Fruit fly (Drosophila melanogaster) whole organism, embryonic: ENCODE results near the gene CG8861.
A peak's percentile ranks its signal among the peaks of the same experiment; 100 is the strongest.

ENCODE experiments used
- Aef1 ChIP-seq: fragments of 200-800 bp; sonication (Bioruptor generic); IDR thresholded peaks from 3 replicates; pipeline ENCODE4 v1.3.6; 2022; ENCODE audit warnings: missing biosample characterization, missing genetic modification characterization
- Asciz ChIP-seq: fragments of 200-800 bp; sonication (Bioruptor generic); optimal IDR thresholded peaks from 2 replicates; lab custom pipeline; 2017; ENCODE audit warnings: missing biosample characterization, mild to moderate bottlenecking, missing genetic modification characterization, missing genetic modification reagents
- BEAF-32 ChIP-seq: fragments of 200-800 bp; sonication (Bioruptor generic); optimal IDR thresholded peaks from 3 replicates; lab custom pipeline; 2017; ENCODE audit warnings: missing biosample characterization, missing genetic modification characterization, mild to moderate bottlenecking, moderate library complexity, missing genetic modification reagents
- CG10274 ChIP-seq: fragments of 200-800 bp; sonication (Bioruptor generic); optimal IDR thresholded peaks from 3 replicates; lab custom pipeline; 2017; ENCODE audit warnings: missing biosample characterization, mild to moderate bottlenecking, missing genetic modification characterization
- CG11247 ChIP-seq: fragments of 200-800 bp; sonication (Bioruptor generic); IDR thresholded peaks from 2 replicates; pipeline ENCODE4 v1.3.6; 2022; ENCODE audit warnings: missing biosample characterization, missing genetic modification characterization
- CG12659 ChIP-seq: fragments of 200-800 bp; sonication (Bioruptor generic); optimal IDR thresholded peaks from 3 replicates; lab custom pipeline; 2017; ENCODE audit warnings: mild to moderate bottlenecking, missing biosample characterization, missing genetic modification reagents, missing genetic modification characterization
- CG12769 ChIP-seq: fragments of 200-800 bp; sonication (Bioruptor generic); optimal IDR thresholded peaks from 2 replicates; lab custom pipeline; 2019; ENCODE audit warnings: missing biosample characterization, mild to moderate bottlenecking, missing genetic modification characterization, moderate library complexity
- CG13424 ChIP-seq: fragments of 200-800 bp; sonication (Bioruptor generic); optimal IDR thresholded peaks from 2 replicates; lab custom pipeline; 2019; ENCODE audit warnings: missing biosample characterization, mild to moderate bottlenecking, missing genetic modification characterization, moderate library complexity
- CG17186 ChIP-seq: fragments of 200-800 bp; sonication (Bioruptor generic); optimal IDR thresholded peaks from 3 replicates; lab custom pipeline; 2017; ENCODE audit warnings: missing biosample characterization, missing genetic modification reagents, missing genetic modification characterization
- CG34224 ChIP-seq: fragments of 200-800 bp; sonication (Bioruptor generic); IDR thresholded peaks from 3 replicates; pipeline ENCODE4 v1.3.6; 2022; ENCODE audit warnings: missing biosample characterization, missing genetic modification characterization; ENCODE audit not compliant: partially characterized antibody
- CG34422 ChIP-seq: fragments of 200-800 bp; sonication (Bioruptor generic); IDR thresholded peaks from 3 replicates; pipeline ENCODE4 v1.3.6; 2022; ENCODE audit warnings: missing biosample characterization, missing genetic modification characterization
- CG6765 ChIP-seq: fragments of 200-800 bp; sonication (Bioruptor generic); optimal IDR thresholded peaks from 3 replicates; lab custom pipeline; 2017; ENCODE audit warnings: missing biosample characterization, mild to moderate bottlenecking, missing genetic modification characterization
- CG6813 ChIP-seq: fragments of 200-800 bp; sonication (Bioruptor generic); optimal IDR thresholded peaks from 2 replicates; lab custom pipeline; 2017; ENCODE audit warnings: missing biosample characterization, missing genetic modification characterization, mild to moderate bottlenecking, moderate library complexity, missing genetic modification reagents
- CG7786 ChIP-seq: fragments of 200-800 bp; sonication (Bioruptor generic); optimal IDR thresholded peaks from 2 replicates; lab custom pipeline; 2016; ENCODE audit warnings: missing biosample characterization, missing genetic modification characterization
- CG8765 ChIP-seq: fragments of 200-800 bp; sonication (Bioruptor generic); IDR thresholded peaks from 2 replicates; pipeline ENCODE4 v1.3.6; 2022; ENCODE audit warnings: missing biosample characterization, missing genetic modification characterization
- Camta ChIP-seq: fragments of 200-800 bp; sonication (Bioruptor generic); optimal IDR thresholded peaks from 2 replicates; lab custom pipeline; 2016; ENCODE audit warnings: missing biosample characterization, missing genetic modification characterization
- D ChIP-seq, 2 experiments: fragments of 200-800 bp in 1 of 2; fragments of >200 bp in 1 of 2; sonication (Bioruptor generic) in 1 of 2; optimal IDR thresholded peaks; 2 replicates in 1 of 2; 3 replicates in 1 of 2; lab custom pipeline; 2017; ENCODE audit warnings: mild to moderate bottlenecking in 1 of 2, missing biosample characterization in 1 of 2, missing genetic modification characterization in 1 of 2, missing genetic modification reagents in 1 of 2
- Ets97D ChIP-seq: fragments of 200-800 bp; sonication (Bioruptor generic); optimal IDR thresholded peaks from 3 replicates; lab custom pipeline; 2016; ENCODE audit warnings: missing biosample characterization, missing genetic modification characterization
- Gsc ChIP-seq: fragments of 200-800 bp; sonication (Bioruptor generic); IDR thresholded peaks from 2 replicates; pipeline ENCODE4 v1.3.6; 2022; ENCODE audit warnings: missing biosample characterization, missing genetic modification characterization
- HLH4C ChIP-seq: fragments of 200-800 bp; sonication (Bioruptor generic); IDR thresholded peaks from 3 replicates; pipeline ENCODE4 v1.3.6; 2022; ENCODE audit warnings: missing biosample characterization, missing genetic modification characterization; ENCODE audit not compliant: partially characterized antibody
- HmgZ ChIP-seq: fragments of 200-800 bp; sonication (Bioruptor generic); optimal IDR thresholded peaks from 2 replicates; lab custom pipeline; 2018; ENCODE audit warnings: missing biosample characterization, mild to moderate bottlenecking, missing genetic modification characterization
- MTF-1 ChIP-seq: fragments of 200-800 bp; sonication (Bioruptor generic); optimal IDR thresholded peaks from 2 replicates; lab custom pipeline; 2018; ENCODE audit warnings: missing biosample characterization, mild to moderate bottlenecking, missing genetic modification characterization, borderline replicate concordance
- Mes4 ChIP-seq: fragments of 200-800 bp; sonication (Bioruptor generic); optimal IDR thresholded peaks from 2 replicates; lab custom pipeline; 2016; ENCODE audit warnings: missing biosample characterization, missing genetic modification characterization
- Opbp ChIP-seq: fragments of 200-800 bp; sonication (Bioruptor generic); IDR thresholded peaks from 3 replicates; pipeline ENCODE4 v1.3.6; 2022; ENCODE audit warnings: missing biosample characterization, missing genetic modification characterization; ENCODE audit not compliant: partially characterized antibody
- Rx ChIP-seq: fragments of 200-800 bp; sonication (Bioruptor generic); IDR thresholded peaks from 2 replicates; pipeline ENCODE4 v1.3.6; 2022; ENCODE audit warnings: missing biosample characterization, missing genetic modification characterization
- Sry-δ ChIP-seq: fragments of 200-800 bp; sonication (Bioruptor generic); optimal IDR thresholded peaks from 2 replicates; lab custom pipeline; 2016; ENCODE audit warnings: missing biosample characterization, missing genetic modification characterization
- YL-1 ChIP-seq: fragments of 200-800 bp; sonication (Bioruptor generic); optimal IDR thresholded peaks from 3 replicates; lab custom pipeline; 2017; ENCODE audit warnings: missing biosample characterization, mild to moderate bottlenecking, missing genetic modification characterization
- ato ChIP-seq: fragments of 200-800 bp; sonication (Bioruptor generic); IDR thresholded peaks from 2 replicates; pipeline ENCODE4 v1.3.6; 2022; ENCODE audit warnings: missing biosample characterization, missing genetic modification characterization; ENCODE audit not compliant: partially characterized antibody
- bbx ChIP-seq: fragments of 200-800 bp; sonication (Bioruptor generic); IDR thresholded peaks from 2 replicates; pipeline ENCODE4 v1.3.6; 2022; ENCODE audit warnings: missing biosample characterization, missing genetic modification characterization; ENCODE audit not compliant: partially characterized antibody
- cwo ChIP-seq: fragments of 200-800 bp; sonication (Bioruptor generic); optimal IDR thresholded peaks from 3 replicates; lab custom pipeline; 2017; ENCODE audit warnings: missing biosample characterization, missing genetic modification characterization, mild to moderate bottlenecking, moderate library complexity, missing genetic modification reagents
- dm ChIP-seq: fragments of 200-800 bp; sonication (Bioruptor generic); optimal IDR thresholded peaks from 3 replicates; lab custom pipeline; 2016; ENCODE audit warnings: missing biosample characterization, missing genetic modification characterization
- fd3F ChIP-seq: fragments of 200-800 bp; sonication (Bioruptor generic); optimal IDR thresholded peaks from 2 replicates; lab custom pipeline; 2018; ENCODE audit warnings: missing biosample characterization, mild to moderate bottlenecking, missing genetic modification characterization, moderate library complexity
- fu2 ChIP-seq: fragments of 200-800 bp; sonication (Bioruptor generic); optimal IDR thresholded peaks from 2 replicates; lab custom pipeline; 2016; ENCODE audit warnings: missing biosample characterization, missing genetic modification characterization
- gro ChIP-seq: fragments of 200-800 bp; sonication (Bioruptor generic); optimal IDR thresholded peaks from 2 replicates; lab custom pipeline; 2016; ENCODE audit warnings: missing biosample characterization, missing genetic modification characterization
- gsb-n ChIP-seq: fragments of 200-800 bp; sonication (Bioruptor generic); optimal IDR thresholded peaks from 3 replicates; lab custom pipeline; 2018; ENCODE audit warnings: missing biosample characterization, mild to moderate bottlenecking, missing genetic modification characterization
- ham ChIP-seq: fragments of 200-800 bp; sonication (Bioruptor generic); IDR thresholded peaks from 2 replicates; pipeline ENCODE4 v1.3.6; 2022; ENCODE audit warnings: missing biosample characterization, missing genetic modification characterization
- hth ChIP-seq: fragments of >200 bp; optimal IDR thresholded peaks from 2 replicates; lab custom pipeline; 2017; ENCODE audit warnings: inconsistent platforms
- klu ChIP-seq: fragments of 200-800 bp; sonication (Bioruptor generic); IDR thresholded peaks from 2 replicates; pipeline ENCODE4 v1.3.6; 2022; ENCODE audit warnings: missing biosample characterization, missing genetic modification characterization
- lmd ChIP-seq: fragments of 200-800 bp; sonication (Bioruptor generic); IDR thresholded peaks from 2 replicates; pipeline ENCODE4 v1.3.6; 2022; ENCODE audit warnings: missing biosample characterization, missing genetic modification characterization
- lov ChIP-seq, 2 experiments: fragments of 200-800 bp in 1 of 2; fragments of >200 bp in 1 of 2; sonication (Bioruptor generic) in 1 of 2; IDR thresholded peaks in 1 of 2; optimal IDR thresholded peaks in 1 of 2; 2 replicates in 1 of 2; 3 replicates in 1 of 2; pipeline versions ENCODE4 v1.3.6 to Lab custom; 2017 to 2022; ENCODE audit warnings: missing biosample characterization in 1 of 2, missing genetic modification characterization in 1 of 2
- mirr ChIP-seq: fragments of 200-800 bp; sonication (Bioruptor generic); optimal IDR thresholded peaks from 3 replicates; lab custom pipeline; 2018; ENCODE audit warnings: missing biosample characterization, mild to moderate bottlenecking, missing genetic modification characterization
- oc ChIP-seq: fragments of 200-800 bp; sonication (Bioruptor generic); optimal IDR thresholded peaks from 2 replicates; lab custom pipeline; 2018; ENCODE audit warnings: missing biosample characterization, mild to moderate bottlenecking, missing genetic modification characterization, moderate library complexity
- org-1 ChIP-seq: fragments of 200-800 bp; sonication (Bioruptor generic); optimal IDR thresholded peaks from 2 replicates; lab custom pipeline; 2017; ENCODE audit warnings: missing biosample characterization, missing genetic modification characterization
- schlank ChIP-seq: fragments of 200-800 bp; sonication (Bioruptor generic); optimal IDR thresholded peaks from 2 replicates; lab custom pipeline; 2018; ENCODE audit warnings: missing biosample characterization, mild to moderate bottlenecking, missing genetic modification characterization
- scrt ChIP-seq: fragments of 200-800 bp; sonication (Bioruptor generic); optimal IDR thresholded peaks from 2 replicates; lab custom pipeline; 2018; ENCODE audit warnings: missing biosample characterization, mild to moderate bottlenecking, missing genetic modification characterization, moderate library complexity
- sens ChIP-seq: fragments of 200-800 bp; sonication (Bioruptor generic); peaks from one replicate; lab custom pipeline; 2016; ENCODE audit warnings: missing biosample characterization, missing genetic modification characterization
- tgo ChIP-seq: fragments of 200-800 bp; sonication (Bioruptor generic); IDR thresholded peaks from 3 replicates; pipeline ENCODE4 v1.3.6; 2022; ENCODE audit warnings: missing biosample characterization, missing genetic modification characterization
- wor ChIP-seq: fragments of 200-800 bp; sonication (Bioruptor generic); IDR thresholded peaks from 2 replicates; pipeline ENCODE4 v1.3.6; 2022; ENCODE audit warnings: missing biosample characterization, missing genetic modification characterization

Gene CG8861

dm6 chr3R:9246879-9247621, 81.3 kb downstream of the CG8861 start (continued):
- TF ChIP-seq lov (optimal IDR thresholded peaks at IDR 0.05; lab: Kevin White, UChicago) (no peak), lov (GFP tag; IDR thresholded peaks at IDR 0.05; lab: Robert Waterston, UW) (no peak; the same call in 2 of the 3 replicates), Camta (peak; percentile 45), klu (GFP tag; lab: Robert Waterston, UW) (no peak), sens (GFP tag; lab: Kevin White, UChicago) (peak; percentile 98), oc (tag; lab: Kevin White, UChicago) (peak; percentile 87), schlank (no peak), D (optimal IDR thresholded peaks at IDR 0.05; lab: Kevin White, UChicago) (no peak), D (GFP tag; optimal IDR thresholded peaks at IDR 0.05; lab: Kevin White, UChicago) (peak; percentile 78), CG8765 (GFP tag; lab: Robert Waterston, UW) (no peak), fd3F (GFP tag; lab: Kevin White, UChicago) (no peak), Opbp (GFP tag; lab: Robert Waterston, UW) (no peak), CG6765 (no peak), cwo (GFP tag; lab: Kevin White, UChicago) (peak; percentile 17), Mes4 (GFP tag; lab: Kevin White, UChicago) (peak; percentile 64), ato (GFP tag; lab: Robert Waterston, UW) (no peak), org-1 (GFP tag; lab: Kevin White, UChicago) (peak; percentile 40), Asciz (GFP tag; lab: Kevin White, UChicago) (peak; percentile 79), ham (GFP tag; lab: Robert Waterston, UW) (no peak), CG11247 (GFP tag; lab: Robert Waterston, UW) (no peak), CG34422 (GFP tag; lab: Robert Waterston, UW) (no peak), CG12769 (no peak), fu2 (GFP tag; lab: Kevin White, UChicago) (no peak), bbx (GFP tag; lab: Robert Waterston, UW) (no peak), HLH4C (GFP tag; lab: Robert Waterston, UW) (no peak), CG10274 (GFP tag; lab: Kevin White, UChicago) (no peak), MTF-1 (GFP tag; lab: Kevin White, UChicago) (peak; percentile 14), HmgZ (tag; lab: Kevin White, UChicago) (no peak), Gsc (no peak), CG17186 (GFP tag; lab: Kevin White, UChicago) (no peak), mirr (GFP tag; lab: Kevin White, UChicago) (no peak), lmd (GFP tag; lab: Robert Waterston, UW) (0 out of 2 replicates have a peak, but pooled peaks have one; percentile 6), Sry-δ (GFP tag; lab: Kevin White, UChicago) (no peak), CG7786 (GFP tag; lab: Kevin White, UChicago) (peak; percentile 5), YL-1 (GFP tag; lab: Kevin White, UChicago) (no peak), gro (GFP tag; lab: Kevin White, UChicago) (no peak), tgo (GFP tag; lab: Robert Waterston, UW) (peak; percentile 15; the same call in 1 of the 3 replicates), Ets97D (GFP tag; lab: Kevin White, UChicago) (no peak), hth (lab: Kevin White, UChicago) (no peak), BEAF-32 (GFP tag; lab: Kevin White, UChicago) (no peak), CG6813 (peak; percentile 44), CG13424 (peak; percentile 77), CG12659 (GFP tag; lab: Kevin White, UChicago) (peak; percentile 23), CG34224 (no peak), dm (GFP tag; lab: Kevin White, UChicago) (peak; percentile 39), Aef1 (no peak; the same call in 2 of the 3 replicates), wor (GFP tag; lab: Robert Waterston, UW) (peak; percentile 55), gsb-n (tag; lab: Kevin White, UChicago) (peak; percentile 85), Rx (0 out of 2 replicates have a peak, but pooled peaks have one; percentile 47), scrt (no peak)
